Fruit fly (Drosophila melanogaster) whole organism, prepupa: ENCODE data around the gene Rbp.

Source experiments
- Blimp-1 ChIP-seq: fragments of 200-800 bp; sonication (Bioruptor generic); optimal IDR thresholded peaks from 3 replicates; lab custom pipeline; 2017; ENCODE audit warnings: missing biosample characterization, missing genetic modification characterization, mild to moderate bottlenecking, moderate library complexity, missing genetic modification reagents
- CG10669 ChIP-seq: fragments of 200-800 bp; sonication (Bioruptor generic); optimal IDR thresholded peaks from 3 replicates; lab custom pipeline; 2018; ENCODE audit warnings: missing biosample characterization, mild to moderate bottlenecking, missing genetic modification characterization, moderate library complexity
- CG11294 ChIP-seq: fragments of 200-800 bp; sonication (Bioruptor generic); IDR thresholded peaks from 2 replicates; pipeline ENCODE4 v1.3.6; 2022; ENCODE audit warnings: missing biosample characterization, missing genetic modification characterization
- CG11762 ChIP-seq: fragments of 200-800 bp; sonication (Bioruptor generic); optimal IDR thresholded peaks from 3 replicates; lab custom pipeline; 2016; ENCODE audit warnings: missing biosample characterization, missing genetic modification characterization; ENCODE audit not compliant: insufficient read depth
- CG11902 ChIP-seq: fragments of 200-800 bp; sonication (Bioruptor generic); optimal IDR thresholded peaks from 3 replicates; lab custom pipeline; 2016; ENCODE audit warnings: missing biosample characterization, missing genetic modification characterization
- CG15336 ChIP-seq: fragments of 200-800 bp; sonication (Bioruptor generic); IDR thresholded peaks from 2 replicates; pipeline ENCODE4 v1.3.6; 2022; ENCODE audit warnings: missing biosample characterization, missing genetic modification characterization
- CG16779 ChIP-seq: fragments of 200-800 bp; sonication (Bioruptor generic); optimal IDR thresholded peaks from 3 replicates; lab custom pipeline; 2017; ENCODE audit warnings: missing biosample characterization, mild to moderate bottlenecking, missing genetic modification characterization
- CG3032 ChIP-seq: fragments of 200-800 bp; optimal IDR thresholded peaks from 2 replicates; lab custom pipeline; 2019; ENCODE audit warnings: missing biosample characterization, mild to moderate bottlenecking, missing genetic modification characterization, moderate library complexity
- CG34406 ChIP-seq: fragments of 200-800 bp; sonication (Bioruptor generic); optimal IDR thresholded peaks from 3 replicates; lab custom pipeline; 2016; ENCODE audit warnings: missing biosample characterization, missing genetic modification characterization
- CG3919 ChIP-seq: fragments of 200-800 bp; sonication (Bioruptor generic); optimal IDR thresholded peaks from 3 replicates; lab custom pipeline; 2016; ENCODE audit warnings: missing biosample characterization, missing genetic modification characterization
- CG4318 ChIP-seq: fragments of 200-800 bp; sonication (Bioruptor generic); optimal IDR thresholded peaks from 3 replicates; lab custom pipeline; 2017; ENCODE audit warnings: missing biosample characterization, mild to moderate bottlenecking, missing genetic modification characterization
- CG6163 ChIP-seq: fragments of 200-800 bp; sonication (Bioruptor generic); IDR thresholded peaks from 3 replicates; pipeline ENCODE4 v1.3.6; 2022; ENCODE audit warnings: missing biosample characterization, missing genetic modification characterization
- CG6276 ChIP-seq: fragments of 200-800 bp; sonication (Bioruptor generic); optimal IDR thresholded peaks from 2 replicates; lab custom pipeline; 2017; ENCODE audit warnings: missing biosample characterization, mild to moderate bottlenecking, missing genetic modification characterization
- CG6792 ChIP-seq: fragments of 200-800 bp; sonication (Bioruptor generic); optimal IDR thresholded peaks from 3 replicates; lab custom pipeline; 2016; ENCODE audit warnings: missing biosample characterization, missing genetic modification characterization
- CG6854 ChIP-seq: fragments of 200-800 bp; sonication (Bioruptor generic); optimal IDR thresholded peaks from 2 replicates; lab custom pipeline; 2017; ENCODE audit warnings: missing biosample characterization, mild to moderate bottlenecking, missing genetic modification characterization
- CG8119 ChIP-seq: fragments of 200-800 bp; sonication (Bioruptor generic); IDR thresholded peaks from 3 replicates; pipeline ENCODE4 v1.3.6; 2022; ENCODE audit warnings: missing biosample characterization, missing genetic modification characterization
- CG8632 ChIP-seq: fragments of 200-800 bp; sonication (Bioruptor generic); optimal IDR thresholded peaks from 3 replicates; lab custom pipeline; 2016; ENCODE audit warnings: missing biosample characterization, missing genetic modification characterization
- CG9139 ChIP-seq: fragments of 200-800 bp; sonication (Bioruptor generic); optimal IDR thresholded peaks from 3 replicates; lab custom pipeline; 2017; ENCODE audit warnings: missing biosample characterization, mild to moderate bottlenecking, missing genetic modification characterization
- Eip75B ChIP-seq: fragments of 200-800 bp; sonication (Bioruptor generic); optimal IDR thresholded peaks from 3 replicates; lab custom pipeline; 2016; ENCODE audit warnings: missing biosample characterization, missing genetic modification characterization
- Eip78C ChIP-seq: fragments of 200-800 bp; sonication (Bioruptor generic); peaks from one replicate; lab custom pipeline; 2016; ENCODE audit warnings: missing biosample characterization, missing genetic modification characterization
- Ets96B ChIP-seq: fragments of 200-800 bp; optimal IDR thresholded peaks from 2 replicates; lab custom pipeline; 2019; ENCODE audit warnings: missing biosample characterization, mild to moderate bottlenecking, missing genetic modification characterization, moderate library complexity
- Gug ChIP-seq: fragments of 200-800 bp; sonication (Bioruptor generic); IDR thresholded peaks from 2 replicates; pipeline ENCODE4 v1.3.6; 2022; ENCODE audit warnings: missing biosample characterization, missing genetic modification characterization
- Hr39 ChIP-seq: fragments of 200-800 bp; sonication (Bioruptor generic); optimal IDR thresholded peaks from 2 replicates; lab custom pipeline; 2016; ENCODE audit warnings: missing biosample characterization, missing genetic modification characterization
- Smox ChIP-seq: fragments of 200-800 bp; sonication (Bioruptor generic); optimal IDR thresholded peaks from 3 replicates; lab custom pipeline; 2016; ENCODE audit warnings: missing biosample characterization, missing genetic modification characterization
- achi ChIP-seq: fragments of 200-800 bp; sonication (Bioruptor generic); optimal IDR thresholded peaks from 3 replicates; lab custom pipeline; 2016; ENCODE audit warnings: missing biosample characterization, missing genetic modification characterization
- cyc ChIP-seq: fragments of 200-800 bp; sonication (Bioruptor generic); optimal IDR thresholded peaks from 3 replicates; lab custom pipeline; 2016; ENCODE audit warnings: missing biosample characterization, missing genetic modification characterization
- dac ChIP-seq: fragments of 200-800 bp; sonication (Bioruptor generic); optimal IDR thresholded peaks from 2 replicates; lab custom pipeline; 2017; ENCODE audit warnings: missing biosample characterization, mild to moderate bottlenecking, missing genetic modification characterization
- dsx ChIP-seq: fragments of 200-800 bp; optimal IDR thresholded peaks from 3 replicates; lab custom pipeline; 2019; ENCODE audit warnings: missing biosample characterization, mild to moderate bottlenecking, missing genetic modification characterization, moderate library complexity; ENCODE audit not compliant: poor library complexity, severe bottlenecking
- eg ChIP-seq: fragments of 200-800 bp; sonication (Bioruptor generic); IDR thresholded peaks from 3 replicates; pipeline ENCODE4 v1.3.6; 2022; ENCODE audit warnings: missing biosample characterization, missing genetic modification characterization
- esn ChIP-seq: fragments of 200-800 bp; sonication (Bioruptor generic); optimal IDR thresholded peaks from 2 replicates; lab custom pipeline; 2016; ENCODE audit warnings: missing biosample characterization, mild to moderate bottlenecking, missing genetic modification characterization, moderate library complexity
- fd85E ChIP-seq: fragments of 200-800 bp; sonication (Bioruptor generic); optimal IDR thresholded peaks from 3 replicates; lab custom pipeline; 2016; ENCODE audit warnings: missing biosample characterization, missing genetic modification characterization
- fkh ChIP-seq: fragments of 200-800 bp; sonication (Bioruptor generic); optimal IDR thresholded peaks from 3 replicates; lab custom pipeline; 2017; ENCODE audit warnings: missing biosample characterization, mild to moderate bottlenecking, missing genetic modification characterization, moderate library complexity
- net ChIP-seq: fragments of 200-800 bp; sonication (Bioruptor generic); optimal IDR thresholded peaks from 3 replicates; lab custom pipeline; 2016; ENCODE audit warnings: missing biosample characterization, missing genetic modification characterization
- salr ChIP-seq, 2 experiments: fragments of 200-800 bp; sonication (Bioruptor generic); optimal IDR thresholded peaks; 3 replicates each; lab custom pipeline; 2016 to 2018; ENCODE audit warnings: missing biosample characterization in 2 of 2, missing genetic modification characterization in 2 of 2, mild to moderate bottlenecking in 1 of 2
- ss ChIP-seq, 2 experiments: fragments of 200-800 bp; sonication (Bioruptor generic); optimal IDR thresholded peaks; 2 replicates in 1 of 2; 3 replicates in 1 of 2; lab custom pipeline; 2017 to 2018; ENCODE audit warnings: mild to moderate bottlenecking in 2 of 2, missing biosample characterization in 2 of 2, missing genetic modification characterization in 2 of 2, moderate library complexity in 1 of 2
- vri ChIP-seq: fragments of 200-800 bp; sonication (Bioruptor generic); optimal IDR thresholded peaks from 3 replicates; lab custom pipeline; 2016; ENCODE audit warnings: missing biosample characterization, mild to moderate bottlenecking, missing genetic modification characterization

Rbp gene

dm6 chr3R:15436799-15437198 lies 62.4 kb downstream of the Rbp start:
- TF ChIP-seq Blimp-1 (GFP tag; lab: Kevin White, UChicago) (peak; percentile 72), salr (GFP tag; optimal IDR thresholded peaks at IDR 0.05; lab: Kevin White, UChicago) (no peak), Eip78C (no peak), fkh (GFP tag; lab: Kevin White, UChicago) (no peak)

DNA sequence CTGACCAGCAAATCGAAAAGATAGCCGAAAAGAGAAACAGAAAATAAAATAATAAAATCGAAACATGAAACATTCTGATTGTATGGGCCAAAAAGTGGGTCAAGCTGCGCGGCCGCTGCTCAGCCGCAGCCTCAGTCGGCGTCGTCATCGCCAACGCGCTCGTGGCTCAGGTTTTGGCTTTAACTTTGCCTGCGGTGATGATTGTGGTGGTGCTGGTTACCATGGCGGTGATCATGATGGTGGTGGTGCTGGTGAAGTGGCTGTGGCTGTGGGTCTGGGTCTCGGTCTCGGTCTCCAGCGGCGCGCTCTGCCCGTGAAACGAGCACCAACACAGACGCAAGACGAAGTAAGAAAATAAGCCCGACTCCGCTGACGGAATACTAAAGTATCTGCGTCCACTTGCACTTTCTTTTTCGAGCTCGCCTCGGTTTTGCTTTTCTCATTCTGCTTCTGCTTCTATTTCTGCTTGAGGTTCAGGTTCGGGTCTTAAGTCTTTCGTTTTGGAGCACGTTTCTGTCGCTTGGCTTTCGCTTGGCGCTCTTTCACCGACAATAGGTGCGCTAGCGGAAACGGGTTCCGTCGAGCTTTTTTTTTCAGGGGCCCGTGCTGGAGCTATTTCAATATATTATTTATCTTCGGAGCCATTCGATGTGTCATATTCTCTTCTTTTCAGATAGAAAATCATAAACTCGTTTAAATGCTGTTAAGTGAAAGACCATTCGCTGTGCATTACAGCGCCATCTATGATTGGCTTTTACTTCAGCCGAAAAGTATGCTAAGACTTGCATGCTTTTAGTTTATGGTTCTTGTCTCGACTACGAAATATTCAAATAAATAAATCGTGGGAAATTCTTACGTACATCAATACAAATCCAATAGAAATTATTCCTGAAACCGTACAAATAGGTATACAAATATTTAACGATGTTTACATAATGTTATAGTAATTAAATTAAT lies 63.3 kb downstream of the Rbp start:
- no peak for TF ChIP-seq CG16779
- no peak for TF ChIP-seq CG8632 (GFP tag; lab: Kevin White, UChicago)
- TF ChIP-seq achi (GFP tag; lab: Kevin White, UChicago): no peak
- no peak for TF ChIP-seq CG11762 (GFP tag; lab: Kevin White, UChicago)
- peak; percentile 66 for TF ChIP-seq Eip78C
- TF ChIP-seq CG3919: peak; percentile 12
- TF ChIP-seq CG4318 (GFP tag; lab: Kevin White, UChicago): no peak
- no peak for TF ChIP-seq Ets96B (tag; lab: Kevin White, UChicago)
- no peak for TF ChIP-seq Hr39 (GFP tag; lab: Kevin White, UChicago)
- no peak for TF ChIP-seq CG8119
- TF ChIP-seq dac: no peak
- TF ChIP-seq CG9139 (GFP tag; lab: Kevin White, UChicago): no peak
- TF ChIP-seq Eip75B (GFP tag; lab: Kevin White, UChicago): peak; percentile 60
- no peak for TF ChIP-seq vri
- TF ChIP-seq cyc: no peak
- no peak for TF ChIP-seq fkh (GFP tag; lab: Kevin White, UChicago)
- no peak for TF ChIP-seq CG3032 (tag; lab: Kevin White, UChicago)
- TF ChIP-seq CG15336 (GFP tag; lab: Robert Waterston, UW): peak; percentile 23; the same call in 1 of the 2 replicates
- TF ChIP-seq eg: 0 out of 3 replicates have a peak, but pooled peaks have one; percentile 51
- TF ChIP-seq ss (GFP tag; optimal IDR thresholded peaks at IDR 0.05; lab: Kevin White, UChicago): no peak
- TF ChIP-seq CG6163 (GFP tag; lab: Robert Waterston, UW): 0 out of 3 replicates have a peak, but pooled peaks have one; percentile 39
- TF ChIP-seq esn: peak; percentile 7
- no peak for TF ChIP-seq Gug
- TF ChIP-seq CG6276: no peak
- no peak for TF ChIP-seq net
- TF ChIP-seq CG11294 (GFP tag; lab: Robert Waterston, UW): peak; percentile 11; the same call in 1 of the 2 replicates
- peak; percentile 99 for TF ChIP-seq Blimp-1 (GFP tag; lab: Kevin White, UChicago)
- TF ChIP-seq CG6792 (GFP tag; lab: Kevin White, UChicago): no peak
- no peak for TF ChIP-seq CG34406 (GFP tag; lab: Kevin White, UChicago)
- peak; percentile 86 for TF ChIP-seq CG6854

DNA sequence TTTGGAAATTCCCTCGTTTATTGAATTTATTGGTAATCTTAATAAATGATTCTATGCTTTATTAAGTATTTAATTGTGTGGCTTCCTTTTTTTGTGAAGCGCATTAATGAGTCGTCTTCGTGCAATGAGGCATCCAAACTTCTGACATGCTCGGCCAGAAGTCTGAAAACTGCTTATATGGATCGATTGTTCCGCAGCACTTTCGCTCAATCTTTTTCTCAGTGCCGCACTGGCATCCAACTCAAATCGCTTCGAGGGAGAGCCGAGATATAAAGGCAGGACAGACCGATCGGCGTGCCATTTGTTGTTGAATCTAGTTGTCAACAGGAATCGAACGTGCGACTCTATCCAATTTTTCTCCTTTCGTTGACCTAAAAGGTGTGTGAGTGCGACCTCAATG lies 65.2 kb downstream of the Rbp start, which contains the start of gene Act88F:
Act88F (plus strand) TSS at position 301 of the 400 bp plus-strand sequence.
- TF ChIP-seq esn (no peak), CG10669 (GFP tag; lab: Kevin White, UChicago) (no peak), eg (no peak), fd85E (no peak), CG6854 (no peak), Blimp-1 (GFP tag; lab: Kevin White, UChicago) (no peak), Smox (GFP tag; lab: Kevin White, UChicago) (no peak), dsx (no peak), CG11902 (no peak)
